Worm (Caenorhabditis elegans) whole organism, late embryonic: ENCODE measurements around the gene C52B9.4.

Experiments
- lin-11 ChIP-seq: fragments of 200-800 bp; sonication (Bioruptor generic); optimal IDR thresholded peaks from 2 replicates; lab custom pipeline; 2018; ENCODE audit warnings: mild to moderate bottlenecking, missing genetic modification characterization, missing compliant biosample characterization
- pag-3 ChIP-seq: sonication (generic microtip); optimal IDR thresholded peaks from 2 replicates; lab custom pipeline; 2016; ENCODE audit warnings: missing compliant biosample characterization, missing genetic modification characterization, borderline replicate concordance
- tbx-2 ChIP-seq: sonication (generic microtip); optimal IDR thresholded peaks from 2 replicates; lab custom pipeline; 2016; ENCODE audit warnings: missing genetic modification characterization, missing compliant biosample characterization

ce11 chrX:4265283-4265907 lies 4.9 kb downstream of the C52B9.4 start, which contains the start of gene coel-1:
- TF ChIP-seq pag-3 (tag; lab: Kevin White, UChicago) (no peak), tbx-2 (tag; lab: Kevin White, UChicago) (peak; percentile 87), lin-11 (no peak)
